Fruit fly (Drosophila melanogaster) whole organism, embryonic: ENCODE measurements around the gene Pcd.

Source experiments
- ATbp ChIP-seq: fragments of 200-800 bp; sonication (Bioruptor generic); optimal IDR thresholded peaks from 2 replicates; lab custom pipeline; 2017; ENCODE audit warnings: missing biosample characterization, mild to moderate bottlenecking, missing genetic modification characterization, missing genetic modification reagents
- Ada2b ChIP-seq: fragments of 200-800 bp; sonication (Bioruptor generic); IDR thresholded peaks from 2 replicates; pipeline ENCODE4 v1.3.6; 2022; ENCODE audit warnings: missing biosample characterization, missing genetic modification characterization
- Asciz ChIP-seq: fragments of 200-800 bp; sonication (Bioruptor generic); optimal IDR thresholded peaks from 2 replicates; lab custom pipeline; 2017; ENCODE audit warnings: missing biosample characterization, mild to moderate bottlenecking, missing genetic modification characterization, missing genetic modification reagents
- Atf3 ChIP-seq: fragments of 200-800 bp; sonication (Bioruptor generic); optimal IDR thresholded peaks from 3 replicates; lab custom pipeline; 2016; ENCODE audit warnings: missing biosample characterization, missing genetic modification characterization
- CG10565 ChIP-seq: fragments of 200-800 bp; sonication (Bioruptor generic); optimal IDR thresholded peaks from 3 replicates; lab custom pipeline; 2016; ENCODE audit warnings: missing biosample characterization, mild to moderate bottlenecking, missing genetic modification characterization
- CG10959 ChIP-seq: fragments of 200-800 bp; sonication (Bioruptor generic); IDR thresholded peaks from 2 replicates; pipeline ENCODE4 v1.3.6; 2022; ENCODE audit warnings: missing biosample characterization, missing genetic modification characterization
- CG11085 ChIP-seq: fragments of 200-800 bp; sonication (Bioruptor generic); IDR thresholded peaks from 2 replicates; pipeline ENCODE4 v1.3.6; 2022; ENCODE audit warnings: missing biosample characterization, missing genetic modification characterization
- CG11247 ChIP-seq: fragments of 200-800 bp; sonication (Bioruptor generic); IDR thresholded peaks from 2 replicates; pipeline ENCODE4 v1.3.6; 2022; ENCODE audit warnings: missing biosample characterization, missing genetic modification characterization
- CG11398 ChIP-seq: fragments of 200-800 bp; sonication (Bioruptor generic); optimal IDR thresholded peaks from 2 replicates; lab custom pipeline; 2016; ENCODE audit warnings: missing biosample characterization, missing genetic modification characterization
- CG11504 ChIP-seq: fragments of 200-800 bp; sonication (Bioruptor generic); optimal IDR thresholded peaks from 3 replicates; lab custom pipeline; 2019; ENCODE audit warnings: missing biosample characterization, mild to moderate bottlenecking, missing genetic modification characterization, moderate library complexity
- CG11723 ChIP-seq: fragments of 200-800 bp; sonication (Bioruptor generic); optimal IDR thresholded peaks from 2 replicates; lab custom pipeline; 2017; ENCODE audit warnings: missing biosample characterization, mild to moderate bottlenecking, missing genetic modification characterization
- CG12942 ChIP-seq: fragments of 200-800 bp; sonication (Bioruptor generic); optimal IDR thresholded peaks from 3 replicates; lab custom pipeline; 2016; ENCODE audit warnings: missing biosample characterization, missing genetic modification characterization
- CG16813 ChIP-seq: fragments of 200-800 bp; sonication (Bioruptor generic); IDR thresholded peaks from 3 replicates; pipeline ENCODE4 v1.3.6; 2022; ENCODE audit warnings: missing biosample characterization, missing genetic modification characterization; ENCODE audit not compliant: partially characterized antibody
- CG17186 ChIP-seq: fragments of 200-800 bp; sonication (Bioruptor generic); optimal IDR thresholded peaks from 3 replicates; lab custom pipeline; 2017; ENCODE audit warnings: missing biosample characterization, missing genetic modification reagents, missing genetic modification characterization
- CG30020 ChIP-seq: fragments of 200-800 bp; optimal IDR thresholded peaks from 2 replicates; lab custom pipeline; 2019; ENCODE audit warnings: missing biosample characterization, mild to moderate bottlenecking, missing genetic modification characterization, moderate library complexity
- CG33557 ChIP-seq: fragments of 200-800 bp; sonication (Bioruptor generic); optimal IDR thresholded peaks from 2 replicates; lab custom pipeline; 2019; ENCODE audit warnings: missing biosample characterization, mild to moderate bottlenecking, missing genetic modification characterization, moderate library complexity
- CG34422 ChIP-seq: fragments of 200-800 bp; sonication (Bioruptor generic); IDR thresholded peaks from 3 replicates; pipeline ENCODE4 v1.3.6; 2022; ENCODE audit warnings: missing biosample characterization, missing genetic modification characterization
- CG4282 ChIP-seq: fragments of 200-800 bp; sonication (Bioruptor generic); optimal IDR thresholded peaks from 2 replicates; lab custom pipeline; 2016; ENCODE audit warnings: missing biosample characterization, missing genetic modification characterization
- CG5953 ChIP-seq: fragments of 200-800 bp; sonication (Bioruptor generic); IDR thresholded peaks from 2 replicates; pipeline ENCODE4 v1.3.6; 2022; ENCODE audit warnings: missing biosample characterization, missing genetic modification characterization
- D19A ChIP-seq: fragments of 200-800 bp; optimal IDR thresholded peaks from 3 replicates; lab custom pipeline; 2019; ENCODE audit warnings: missing biosample characterization, mild to moderate bottlenecking, missing genetic modification characterization, moderate library complexity
- Dfd ChIP-seq, 2 experiments: fragments of >200 bp; optimal IDR thresholded peaks; 2 replicates each; lab custom pipeline; 2017; ENCODE audit warnings: missing biosample characterization in 2 of 2, missing genetic modification characterization in 2 of 2
- E2f2 ChIP-seq: fragments of 200-800 bp; sonication (Bioruptor generic); IDR thresholded peaks from 2 replicates; pipeline ENCODE4 v1.3.6; 2022; ENCODE audit warnings: missing biosample characterization, missing genetic modification characterization
- ERR ChIP-seq: fragments of 200-800 bp; sonication (Bioruptor generic); optimal IDR thresholded peaks from 2 replicates; lab custom pipeline; 2016; ENCODE audit warnings: missing biosample characterization, missing genetic modification characterization
- Fer2 ChIP-seq: fragments of 200-800 bp; sonication (Bioruptor generic); optimal IDR thresholded peaks from 2 replicates; lab custom pipeline; 2018; ENCODE audit warnings: missing biosample characterization, mild to moderate bottlenecking, missing genetic modification characterization, moderate library complexity
- HHEX ChIP-seq: fragments of 200-800 bp; sonication (Bioruptor generic); optimal IDR thresholded peaks from 3 replicates; lab custom pipeline; 2017; ENCODE audit warnings: missing biosample characterization, mild to moderate bottlenecking, missing genetic modification characterization, missing genetic modification reagents
- HmgD ChIP-seq: fragments of 200-800 bp; sonication (Bioruptor generic); optimal IDR thresholded peaks from 3 replicates; lab custom pipeline; 2016; ENCODE audit warnings: missing biosample characterization, missing genetic modification characterization
- NC2β ChIP-seq: fragments of 200-800 bp; sonication (Bioruptor generic); optimal IDR thresholded peaks from 2 replicates; lab custom pipeline; 2016; ENCODE audit warnings: missing biosample characterization, missing genetic modification characterization
- Neu2 ChIP-seq: fragments of 200-800 bp; sonication (Bioruptor generic); optimal IDR thresholded peaks from 3 replicates; lab custom pipeline; 2016; ENCODE audit warnings: missing biosample characterization, missing genetic modification characterization, borderline replicate concordance
- Nf-YC ChIP-seq: fragments of 200-800 bp; optimal IDR thresholded peaks from 3 replicates; lab custom pipeline; 2019; ENCODE audit warnings: missing biosample characterization, mild to moderate bottlenecking, missing genetic modification characterization, moderate library complexity
- Rfx ChIP-seq: fragments of 200-800 bp; sonication (Bioruptor generic); IDR thresholded peaks from 2 replicates; pipeline ENCODE4 v1.3.6; 2022; ENCODE audit warnings: missing biosample characterization, missing genetic modification characterization
- Trl ChIP-seq, 3 experiments: fragments of >200 bp in 2 of 3; fragments of 200-800 bp in 1 of 3; sonication (Bioruptor generic) in 1 of 3; optimal IDR thresholded peaks; 2 replicates in 1 of 3; 3 replicates in 2 of 3; lab custom pipeline; 2016 to 2017; ENCODE audit warnings: missing biosample characterization in 1 of 3, missing genetic modification characterization in 1 of 3
- ase ChIP-seq: fragments of 200-800 bp; sonication (Bioruptor generic); IDR thresholded peaks from 3 replicates; pipeline ENCODE4 v1.3.6; 2022; ENCODE audit warnings: missing biosample characterization, missing genetic modification characterization
- btn ChIP-seq: fragments of 200-800 bp; sonication (Bioruptor generic); optimal IDR thresholded peaks from 2 replicates; lab custom pipeline; 2016; ENCODE audit warnings: missing biosample characterization, missing genetic modification characterization
- chn ChIP-seq: fragments of 200-800 bp; sonication (Bioruptor generic); optimal IDR thresholded peaks from 2 replicates; lab custom pipeline; 2016; ENCODE audit warnings: missing biosample characterization, missing genetic modification characterization
- disco-r ChIP-seq: fragments of 200-800 bp; sonication (Bioruptor generic); optimal IDR thresholded peaks from 2 replicates; lab custom pipeline; 2016; ENCODE audit warnings: missing biosample characterization, missing genetic modification characterization
- eyg ChIP-seq: fragments of 200-800 bp; sonication (Bioruptor generic); optimal IDR thresholded peaks from 3 replicates; lab custom pipeline; 2016; ENCODE audit warnings: missing biosample characterization, missing genetic modification characterization
- fd64A ChIP-seq: fragments of 200-800 bp; sonication (Bioruptor generic); optimal IDR thresholded peaks from 3 replicates; lab custom pipeline; 2018; ENCODE audit warnings: missing biosample characterization, mild to moderate bottlenecking, missing genetic modification characterization
- ftz-f1 ChIP-seq: fragments of 200-800 bp; sonication (Bioruptor generic); optimal IDR thresholded peaks from 2 replicates; lab custom pipeline; 2016; ENCODE audit warnings: missing biosample characterization, missing genetic modification characterization
- grn ChIP-seq: fragments of 200-800 bp; sonication (Bioruptor generic); optimal IDR thresholded peaks from 3 replicates; lab custom pipeline; 2017; ENCODE audit warnings: missing biosample characterization, missing genetic modification characterization
- klu ChIP-seq: fragments of 200-800 bp; sonication (Bioruptor generic); IDR thresholded peaks from 2 replicates; pipeline ENCODE4 v1.3.6; 2022; ENCODE audit warnings: missing biosample characterization, missing genetic modification characterization
- lilli ChIP-seq: fragments of 200-800 bp; sonication (Bioruptor generic); optimal IDR thresholded peaks from 3 replicates; lab custom pipeline; 2016; ENCODE audit warnings: missing biosample characterization, missing genetic modification characterization
- mld ChIP-seq: fragments of 200-800 bp; sonication (Bioruptor generic); IDR thresholded peaks from 3 replicates; pipeline ENCODE4 v1.3.6; 2022; ENCODE audit warnings: missing biosample characterization, missing genetic modification characterization; ENCODE audit not compliant: partially characterized antibody
- pan ChIP-seq, 4 experiments: fragments of >200 bp in 3 of 4; fragments of 200-800 bp in 1 of 4; sonication (Bioruptor generic) in 1 of 4; optimal IDR thresholded peaks in 3 of 4; IDR thresholded peaks in 1 of 4; 2 replicates each; pipeline versions ENCODE4 v1.3.6 to Lab custom; 2017 to 2022; ENCODE audit warnings: missing biosample characterization in 2 of 4, missing genetic modification characterization in 2 of 4, mixed read lengths in 1 of 4
- pb ChIP-seq: fragments of 200-800 bp; sonication (Bioruptor generic); optimal IDR thresholded peaks from 3 replicates; lab custom pipeline; 2016; ENCODE audit warnings: missing biosample characterization, missing genetic modification characterization
- ranshi ChIP-seq: fragments of 200-800 bp; sonication (Bioruptor generic); IDR thresholded peaks from 2 replicates; pipeline ENCODE4 v1.3.6; 2022; ENCODE audit warnings: missing biosample characterization, missing genetic modification characterization
- sna ChIP-seq: fragments of 200-800 bp; sonication (Bioruptor generic); IDR thresholded peaks from 2 replicates; pipeline ENCODE4 v1.3.6; 2022; ENCODE audit warnings: missing biosample characterization, missing genetic modification characterization; ENCODE audit not compliant: partially characterized antibody
- sob ChIP-seq: fragments of 200-800 bp; sonication (Bioruptor generic); IDR thresholded peaks from 2 replicates; pipeline ENCODE4 v1.3.6; 2022; ENCODE audit warnings: missing biosample characterization, missing genetic modification characterization
- sqz ChIP-seq: fragments of 200-800 bp; sonication (Bioruptor generic); optimal IDR thresholded peaks from 3 replicates; lab custom pipeline; 2018; ENCODE audit warnings: missing biosample characterization, mild to moderate bottlenecking, missing genetic modification characterization
- tin ChIP-seq: fragments of 200-800 bp; sonication (Bioruptor generic); optimal IDR thresholded peaks from 3 replicates; lab custom pipeline; 2016; ENCODE audit warnings: missing biosample characterization, missing genetic modification characterization
- vnd ChIP-seq: fragments of 200-800 bp; sonication (Bioruptor generic); IDR thresholded peaks from 3 replicates; pipeline ENCODE4 v1.3.6; 2022; ENCODE audit warnings: missing biosample characterization, missing genetic modification characterization; ENCODE audit not compliant: partially characterized antibody

Gene Pcd

dm6 chr3R:29772795-29773331 is 49.9 kb downstream of the Pcd start (continued):
- no peak for TF ChIP-seq CG11504 (tag; lab: Kevin White, UChicago)
- no peak for TF ChIP-seq pan (optimal IDR thresholded peaks at IDR 0.05; lab: Kevin White, UChicago)
- TF ChIP-seq pan (GFP tag; optimal IDR thresholded peaks at IDR 0.05 in 1 of 2, IDR thresholded peaks at IDR 0.05 in 1 of 2) = peak in 1 of 2 experiments; percentile 45
- peak; percentile 37; the same call in 1 of the 3 replicates for TF ChIP-seq CG16813 (GFP tag; lab: Robert Waterston, UW)
- TF ChIP-seq klu (GFP tag; lab: Robert Waterston, UW) = peak; percentile 79
- peak; percentile 46 for TF ChIP-seq HmgD
- no peak for TF ChIP-seq ase (GFP tag; lab: Robert Waterston, UW)
- TF ChIP-seq E2f2 (GFP tag; lab: Robert Waterston, UW) = 0 out of 2 replicates have a peak, but pooled peaks have one; percentile 20
- TF ChIP-seq ftz-f1 (GFP tag; lab: Kevin White, UChicago) = peak; percentile 17
- TF ChIP-seq CG34422 (GFP tag; lab: Robert Waterston, UW) = peak; percentile 83
- TF ChIP-seq vnd (GFP tag; lab: Robert Waterston, UW) = no peak
- no peak for TF ChIP-seq CG11398 (GFP tag; lab: Kevin White, UChicago)
- no peak for TF ChIP-seq CG4282 (GFP tag; lab: Kevin White, UChicago)
- TF ChIP-seq HHEX = peak; percentile 57
- no peak for TF ChIP-seq Fer2 (tag; lab: Kevin White, UChicago)
- no peak for TF ChIP-seq Ada2b (GFP tag; lab: Robert Waterston, UW)
- 0 out of 2 replicates have a peak, but pooled peaks have one; percentile 16 for TF ChIP-seq CG10959
- TF ChIP-seq Dfd (GFP tag; optimal IDR thresholded peaks at IDR 0.05; lab: Kevin White, UChicago) = no peak
- TF ChIP-seq CG11723 (GFP tag; lab: Kevin White, UChicago) = no peak
- no peak for TF ChIP-seq lilli (GFP tag; lab: Kevin White, UChicago)
- peak; percentile 22; the same call in 1 of the 2 replicates for TF ChIP-seq Rfx (GFP tag; lab: Robert Waterston, UW)
- peak; percentile 78 for TF ChIP-seq Nf-YC (tag; lab: Kevin White, UChicago)
- peak; percentile 82 for TF ChIP-seq grn (GFP tag; lab: Kevin White, UChicago)
- no peak for TF ChIP-seq CG10565
- no peak for TF ChIP-seq Asciz (GFP tag; lab: Kevin White, UChicago)
- TF ChIP-seq sna (GFP tag; lab: Robert Waterston, UW) = peak; percentile 47
- no peak for TF ChIP-seq Neu2
- TF ChIP-seq mld (GFP tag; lab: Robert Waterston, UW) = no peak
- no peak for TF ChIP-seq ranshi (GFP tag; lab: Robert Waterston, UW)
- no peak for TF ChIP-seq CG17186 (GFP tag; lab: Kevin White, UChicago)
- TF ChIP-seq fd64A (GFP tag; lab: Kevin White, UChicago) = peak; percentile 24
- TF ChIP-seq CG12942 (GFP tag; lab: Kevin White, UChicago) = no peak
- TF ChIP-seq disco-r (GFP tag; lab: Kevin White, UChicago) = no peak
- TF ChIP-seq CG33557 (GFP tag; lab: Kevin White, UChicago) = no peak
- no peak for TF ChIP-seq btn (GFP tag; lab: Kevin White, UChicago)
- TF ChIP-seq sob (GFP tag; lab: Robert Waterston, UW) = peak; percentile 60; the same call in 1 of the 2 replicates
- TF ChIP-seq ATbp (GFP tag; lab: Kevin White, UChicago) = peak; percentile 10
- TF ChIP-seq CG11085 (GFP tag; lab: Robert Waterston, UW) = no peak
- 0 out of 2 replicates have a peak, but pooled peaks have one; percentile 11 for TF ChIP-seq CG11247 (GFP tag; lab: Robert Waterston, UW)
- TF ChIP-seq D19A (tag; lab: Kevin White, UChicago) = peak; percentile 19
- no peak for TF ChIP-seq CG5953 (GFP tag; lab: Robert Waterston, UW)
- TF ChIP-seq sqz (GFP tag; lab: Kevin White, UChicago) = no peak
- no peak for TF ChIP-seq Atf3 (GFP tag; lab: Kevin White, UChicago)
- peak; percentile 2 for TF ChIP-seq chn
- TF ChIP-seq CG30020 (tag; lab: Kevin White, UChicago) = no peak
- peak; percentile 86 to 92 for TF ChIP-seq Trl (optimal IDR thresholded peaks at IDR 0.05; lab: Kevin White, UChicago)
- TF ChIP-seq Trl (GFP tag; optimal IDR thresholded peaks at IDR 0.05; lab: Kevin White, UChicago) = peak; percentile 34
- no peak for TF ChIP-seq eyg (GFP tag; lab: Kevin White, UChicago)
- no peak for TF ChIP-seq pb (GFP tag; lab: Kevin White, UChicago)
- peak; percentile 30 for TF ChIP-seq ERR
- TF ChIP-seq NC2β = no peak
- no peak for TF ChIP-seq tin (GFP tag; lab: Kevin White, UChicago)
